Worm (Caenorhabditis elegans) whole organism, L2 larva: Measurements from ENCODE around the gene T19B10.5.

Experiments
- C34F6.9 ChIP-seq: fragments of 150-350 bp; optimal IDR thresholded peaks from 2 replicates; lab custom pipeline; 2014; ENCODE audit warnings: missing biosample characterization, missing genetic modification characterization
- R02D3.7 ChIP-seq: fragments of 150-350 bp; optimal IDR thresholded peaks from 2 replicates; lab custom pipeline; 2014; ENCODE audit warnings: missing biosample characterization, missing genetic modification characterization
- ZK546.5 ChIP-seq: sonication (generic microtip); optimal IDR thresholded peaks from 2 replicates; lab custom pipeline; 2017; ENCODE audit warnings: missing biosample characterization, missing genetic modification characterization
- alr-1 ChIP-seq: fragments of 150-350 bp; optimal IDR thresholded peaks from 2 replicates; lab custom pipeline; 2014; ENCODE audit warnings: missing biosample characterization, missing genetic modification characterization
- aly-2 ChIP-seq: fragments of 150-350 bp; optimal IDR thresholded peaks from 2 replicates; lab custom pipeline; 2014; ENCODE audit warnings: missing biosample characterization, missing genetic modification characterization
- ama-1 ChIP-seq: fragments of 150-350 bp; optimal IDR thresholded peaks from 2 replicates; lab custom pipeline; 2018; ENCODE audit warnings: inconsistent platforms
- blmp-1 ChIP-seq: sonication (generic microtip); optimal IDR thresholded peaks from 2 replicates; lab custom pipeline; 2017; ENCODE audit warnings: missing genetic modification characterization, mild to moderate bottlenecking, missing compliant biosample characterization, antibody characterized with exemption, moderate library complexity; ENCODE audit not compliant: insufficient read depth
- ceh-16 ChIP-seq: fragments of 150-350 bp; optimal IDR thresholded peaks from 2 replicates; lab custom pipeline; 2014; ENCODE audit warnings: missing biosample characterization, missing genetic modification characterization
- crh-2 ChIP-seq: sonication (generic microtip); optimal IDR thresholded peaks from 2 replicates; lab custom pipeline; 2017; ENCODE audit warnings: missing biosample characterization, missing genetic modification characterization
- dmd-4 ChIP-seq: sonication (generic microtip); optimal IDR thresholded peaks from 2 replicates; lab custom pipeline; 2017; ENCODE audit warnings: missing biosample characterization, missing genetic modification characterization
- egl-27 ChIP-seq: sonication (generic microtip); optimal IDR thresholded peaks from 3 replicates; lab custom pipeline; 2017; ENCODE audit warnings: missing biosample characterization, missing genetic modification reagents, missing genetic modification characterization
- elt-1 ChIP-seq: fragments of 150-350 bp; optimal IDR thresholded peaks from 2 replicates; lab custom pipeline; 2014; ENCODE audit warnings: missing biosample characterization, missing genetic modification characterization
- fos-1 ChIP-seq: fragments of 150-350 bp; optimal IDR thresholded peaks from 2 replicates; lab custom pipeline; 2014; ENCODE audit warnings: missing biosample characterization, missing genetic modification characterization
- gmeb-1 ChIP-seq: fragments of 150-350 bp; optimal IDR thresholded peaks from 2 replicates; lab custom pipeline; 2014; ENCODE audit warnings: missing biosample characterization, missing genetic modification characterization
- lin-11 ChIP-seq: fragments of 150-350 bp; sonication (generic microtip); optimal IDR thresholded peaks from 2 replicates; lab custom pipeline; 2014; ENCODE audit warnings: missing biosample characterization, missing genetic modification characterization, inconsistent platforms, mixed read lengths
- lin-13 ChIP-seq: fragments of 150-350 bp; optimal IDR thresholded peaks from 2 replicates; lab custom pipeline; 2014; ENCODE audit warnings: missing biosample characterization, missing genetic modification reagents, missing genetic modification characterization
- lin-39 ChIP-seq: fragments of 150-350 bp; optimal IDR thresholded peaks from 2 replicates; lab custom pipeline; 2014; ENCODE audit warnings: missing biosample characterization, missing genetic modification reagents, missing genetic modification characterization
- lsy-2 ChIP-seq, 2 experiments: fragments of 150-350 bp in 1 of 2; sonication (generic microtip) in 1 of 2; optimal IDR thresholded peaks; 2 replicates each; lab custom pipeline; 2014 to 2017; ENCODE audit warnings: missing biosample characterization in 2 of 2, missing genetic modification characterization in 2 of 2
- mab-5 ChIP-seq: fragments of 150-350 bp; optimal IDR thresholded peaks from 2 replicates; lab custom pipeline; 2014; ENCODE audit warnings: missing biosample characterization, missing genetic modification characterization
- mbf-1 ChIP-seq: sonication (generic microtip); optimal IDR thresholded peaks from 2 replicates; lab custom pipeline; 2017; ENCODE audit warnings: missing biosample characterization, missing genetic modification characterization
- mdl-1 ChIP-seq, 2 experiments: fragments of 150-350 bp in 1 of 2; sonication (generic microtip) in 1 of 2; optimal IDR thresholded peaks; 2 replicates each; lab custom pipeline; 2017; ENCODE audit warnings: missing biosample characterization in 2 of 2, missing genetic modification characterization in 2 of 2
- nhr-10 ChIP-seq: sonication (generic microtip); optimal IDR thresholded peaks from 2 replicates; lab custom pipeline; 2017; ENCODE audit warnings: missing biosample characterization, missing genetic modification characterization
- nhr-12 ChIP-seq: fragments of 150-350 bp; optimal IDR thresholded peaks from 2 replicates; lab custom pipeline; 2014; ENCODE audit warnings: missing biosample characterization, missing genetic modification characterization
- nhr-21 ChIP-seq: fragments of 150-350 bp; optimal IDR thresholded peaks from 2 replicates; lab custom pipeline; 2014; ENCODE audit warnings: missing biosample characterization, missing genetic modification characterization
- nhr-23 ChIP-seq: fragments of 150-350 bp; optimal IDR thresholded peaks from 2 replicates; lab custom pipeline; 2014; ENCODE audit warnings: missing biosample characterization, missing genetic modification reagents, missing genetic modification characterization
- nhr-237 ChIP-seq: fragments of 150-350 bp; optimal IDR thresholded peaks from 2 replicates; lab custom pipeline; 2014; ENCODE audit warnings: missing biosample characterization, missing genetic modification characterization
- nhr-6 ChIP-seq: fragments of 150-350 bp; optimal IDR thresholded peaks from 2 replicates; lab custom pipeline; 2014; ENCODE audit warnings: missing biosample characterization, missing genetic modification characterization
- nhr-77 ChIP-seq: fragments of 150-350 bp; optimal IDR thresholded peaks from 2 replicates; lab custom pipeline; 2014; ENCODE audit warnings: missing biosample characterization, missing genetic modification characterization
- peb-1 ChIP-seq: fragments of 150-350 bp; optimal IDR thresholded peaks from 2 replicates; lab custom pipeline; 2014; ENCODE audit warnings: missing biosample characterization, missing genetic modification characterization
- sem-4 ChIP-seq: fragments of 150-350 bp; optimal IDR thresholded peaks from 2 replicates; lab custom pipeline; 2014; ENCODE audit warnings: missing biosample characterization, missing genetic modification reagents, missing genetic modification characterization
- skn-1 ChIP-seq: sonication (generic microtip); optimal IDR thresholded peaks from 2 replicates; lab custom pipeline; 2017; ENCODE audit warnings: missing biosample characterization, missing genetic modification characterization
- sma-3 ChIP-seq: sonication (generic microtip); optimal IDR thresholded peaks from 2 replicates; lab custom pipeline; 2016; ENCODE audit warnings: missing genetic modification reagents, missing genetic modification characterization, missing compliant biosample characterization
- sma-9 ChIP-seq, 2 experiments: fragments of 150-350 bp in 1 of 2; sonication (generic microtip) in 1 of 2; optimal IDR thresholded peaks; 2 replicates each; lab custom pipeline; 2014 to 2016; ENCODE audit warnings: missing genetic modification characterization in 2 of 2, mild to moderate bottlenecking in 1 of 2, missing biosample characterization in 1 of 2, missing compliant biosample characterization in 1 of 2, missing genetic modification reagents in 1 of 2, moderate library complexity in 1 of 2
- snpc-4 ChIP-seq: fragments of 150-350 bp; optimal IDR thresholded peaks from 2 replicates; lab custom pipeline; 2014; ENCODE audit warnings: missing biosample characterization, missing genetic modification characterization
- unc-39 ChIP-seq: fragments of 150-350 bp; optimal IDR thresholded peaks from 2 replicates; lab custom pipeline; 2014; ENCODE audit warnings: missing biosample characterization, missing genetic modification characterization
- unc-55 ChIP-seq: fragments of 150-350 bp; sonication (generic microtip); optimal IDR thresholded peaks from 3 replicates; lab custom pipeline; 2014; ENCODE audit warnings: missing biosample characterization, missing genetic modification reagents, missing genetic modification characterization
- zag-1 ChIP-seq: fragments of 150-350 bp; optimal IDR thresholded peaks from 2 replicates; lab custom pipeline; 2014; ENCODE audit warnings: missing biosample characterization, missing genetic modification characterization
- ztf-4 ChIP-seq: fragments of 150-350 bp; optimal IDR thresholded peaks from 2 replicates; lab custom pipeline; 2014; ENCODE audit warnings: missing biosample characterization, missing genetic modification characterization

T19B10.5 gene

ce11 chrV:11254980-11255379, 20.5 kb downstream of the T19B10.5 start, which contains the start of gene srsx-31:
srsx-31 (minus strand) TSS chrV:11255080.
- TF ChIP-seq lin-13 (no peak), fos-1 (tag; lab: Kevin White, UChicago) (no peak), peb-1 (tag; lab: Kevin White, UChicago) (no peak), elt-1 (tag; lab: Kevin White, UChicago) (no peak), mdl-1 (tag; optimal IDR thresholded peaks at IDR 0.05; lab: Kevin White, UChicago) (no peak), nhr-21 (tag; lab: Kevin White, UChicago) (no peak), sem-4 (no peak), ama-1 (no peak), R02D3.7 (no peak), skn-1 (tag; lab: Kevin White, UChicago) (no peak), sma-9 (GFP tag; optimal IDR thresholded peaks at IDR 0.05; lab: Kevin White, UChicago) (no peak), sma-9 (tag; optimal IDR thresholded peaks at IDR 0.05; lab: Kevin White, UChicago) (no peak), zag-1 (no peak), lin-11 (tag; lab: Kevin White, UChicago) (no peak), lin-39 (no peak), gmeb-1 (tag; lab: Kevin White, UChicago) (no peak), ztf-4 (no peak)

ce11 chrV:11258896-11259295, 24.4 kb downstream of the T19B10.5 start, which contains the start of gene lgc-36:
lgc-36 (minus strand) TSS chrV:11258996.
- TF ChIP-seq lsy-2 (tag; optimal IDR thresholded peaks at IDR 0.05; lab: Kevin White, UChicago): no peak
- TF ChIP-seq fos-1 (tag; lab: Kevin White, UChicago): no peak

DNA sequence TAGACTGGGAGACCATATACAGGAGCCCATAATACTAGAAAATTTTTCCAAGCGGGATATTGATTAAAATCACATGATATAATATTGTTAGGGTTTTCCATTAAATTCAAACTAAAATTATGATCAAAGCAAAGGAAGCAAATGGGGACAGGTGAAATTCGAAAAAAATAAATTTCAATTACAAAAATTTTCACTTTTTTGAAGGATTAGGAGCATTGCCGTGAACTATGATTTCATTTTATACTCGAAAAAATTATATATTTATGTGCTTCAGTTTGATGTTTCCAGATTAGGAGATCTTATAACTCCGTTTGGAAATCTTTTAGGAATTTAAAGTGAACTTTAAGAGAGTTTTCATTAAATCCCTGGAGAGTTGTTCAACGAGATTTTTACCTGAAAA, 26.2 kb downstream of the T19B10.5 start, which contains the start of gene F07B10.7:
Gene F07B10.7, minus strand, starts transcription at position 101 of the 400 bp plus-strand sequence.
- TF ChIP-seq dmd-4 (tag; lab: Kevin White, UChicago): no peak
- no peak for TF ChIP-seq nhr-77 (tag; lab: Kevin White, UChicago)
- TF ChIP-seq nhr-12 (tag; lab: Kevin White, UChicago): no peak
- TF ChIP-seq ztf-4: no peak
- TF ChIP-seq ama-1: no peak
- TF ChIP-seq nhr-21 (tag; lab: Kevin White, UChicago): no peak
- TF ChIP-seq nhr-10 (tag; lab: Kevin White, UChicago): no peak
- TF ChIP-seq lin-11 (tag; lab: Kevin White, UChicago): no peak
- TF ChIP-seq ZK546.5 (tag; lab: Kevin White, UChicago): no peak
- no peak for TF ChIP-seq gmeb-1 (tag; lab: Kevin White, UChicago)
- TF ChIP-seq sma-3 (GFP tag; lab: Kevin White, UChicago): no peak
- TF ChIP-seq aly-2 (tag; lab: Kevin White, UChicago): no peak
- TF ChIP-seq lsy-2 (tag; optimal IDR thresholded peaks at IDR 0.05; lab: Kevin White, UChicago): no peak
- no peak for TF ChIP-seq C34F6.9
- TF ChIP-seq mbf-1 (tag; lab: Kevin White, UChicago): no peak
- no peak for TF ChIP-seq lin-13
- TF ChIP-seq egl-27 (tag; lab: Kevin White, UChicago): no peak
- TF ChIP-seq blmp-1 (tag; lab: Kevin White, UChicago): no peak
- TF ChIP-seq peb-1 (tag; lab: Kevin White, UChicago): no peak
- TF ChIP-seq zag-1: no peak
- TF ChIP-seq, all 48 proteins: peak for 0

DNA sequence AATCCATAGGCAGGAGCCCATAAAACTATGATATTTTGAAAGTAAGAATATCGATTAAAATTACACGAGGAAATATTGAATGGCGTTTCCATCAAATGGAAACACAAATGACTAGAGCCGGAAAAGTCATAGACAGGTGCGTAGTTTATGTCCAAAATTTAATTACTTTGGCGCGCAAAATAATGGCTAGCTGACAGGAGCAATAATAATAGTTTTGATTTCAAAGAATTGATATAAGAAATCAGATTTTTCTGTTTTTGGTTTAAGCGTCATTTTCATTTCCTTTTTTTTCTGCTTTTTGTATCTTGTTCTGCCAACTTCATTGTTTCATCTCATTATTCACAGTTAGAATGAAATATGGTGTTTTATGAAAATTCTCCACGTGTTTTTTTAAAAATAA, 28.6 kb downstream of the T19B10.5 start, which contains the start of gene F07B10.4:
Gene F07B10.4, minus strand, starts transcription at position 101 of the 400 bp plus-strand sequence.
- no peak for TF ChIP-seq zag-1
- no peak for TF ChIP-seq lin-13

DNA sequence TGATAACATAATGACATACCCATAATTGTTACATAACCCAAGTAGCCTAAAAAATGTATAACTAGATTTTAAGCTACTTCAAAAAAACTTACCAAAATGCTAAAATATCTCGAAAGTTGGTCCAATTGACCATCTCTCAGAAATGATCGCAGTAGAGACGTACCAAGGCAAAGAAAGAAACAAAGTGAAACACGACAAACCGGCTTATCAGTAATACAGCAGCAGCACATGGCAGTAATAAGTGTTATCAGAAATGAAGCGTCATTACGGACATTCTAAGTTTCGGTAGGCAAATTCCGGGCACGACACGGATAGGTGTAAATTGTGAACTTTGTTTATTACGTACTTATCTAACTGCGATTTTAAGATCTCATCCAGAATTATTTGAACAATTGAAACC, 31.0 kb downstream of the T19B10.5 start, which contains the start of gene cln-3.1:
Gene cln-3.1, minus strand, starts transcription at position 171 of the 400 bp plus-strand sequence.
- no peak for TF ChIP-seq egl-27 (tag; lab: Kevin White, UChicago)
- TF ChIP-seq nhr-237 (tag; lab: Kevin White, UChicago): no peak
- no peak for TF ChIP-seq ceh-16
- TF ChIP-seq lsy-2 (tag; optimal IDR thresholded peaks at IDR 0.05; lab: Kevin White, UChicago): no peak
- no peak for TF ChIP-seq peb-1 (tag; lab: Kevin White, UChicago)
- TF ChIP-seq fos-1 (tag; lab: Kevin White, UChicago): peak; percentile 83
- peak; percentile 29 for TF ChIP-seq sma-9 (GFP tag; optimal IDR thresholded peaks at IDR 0.05; lab: Kevin White, UChicago)
- no peak for TF ChIP-seq sma-9 (tag; optimal IDR thresholded peaks at IDR 0.05; lab: Kevin White, UChicago)

ce11 chrV:11266681-11267080, 32.2 kb downstream of the T19B10.5 start, which contains the start of gene str-116:
str-116 (plus strand) TSS chrV:11266981.
- TF ChIP-seq R02D3.7: no peak
- no peak for TF ChIP-seq ZK546.5 (tag; lab: Kevin White, UChicago)
- no peak for TF ChIP-seq mab-5 (tag; lab: Kevin White, UChicago)
- TF ChIP-seq ama-1: no peak
- no peak for TF ChIP-seq snpc-4
- TF ChIP-seq nhr-77 (tag; lab: Kevin White, UChicago): no peak
- TF ChIP-seq mbf-1 (tag; lab: Kevin White, UChicago): no peak
- no peak for TF ChIP-seq fos-1 (tag; lab: Kevin White, UChicago)
- TF ChIP-seq unc-55 (GFP tag; lab: Kevin White, UChicago): no peak
- no peak for TF ChIP-seq alr-1 (tag; lab: Kevin White, UChicago)
- TF ChIP-seq egl-27 (tag; lab: Kevin White, UChicago): no peak
- no peak for TF ChIP-seq ceh-16
- TF ChIP-seq crh-2 (tag; lab: Kevin White, UChicago): no peak
- TF ChIP-seq peb-1 (tag; lab: Kevin White, UChicago): no peak
- no peak for TF ChIP-seq lin-11 (tag; lab: Kevin White, UChicago)
- TF ChIP-seq unc-39: no peak
- no peak for TF ChIP-seq sem-4
- no peak for TF ChIP-seq nhr-6 (tag; lab: Kevin White, UChicago)
- no peak for TF ChIP-seq skn-1 (tag; lab: Kevin White, UChicago)
- TF ChIP-seq nhr-23: no peak
